Fruit fly (Drosophila melanogaster) whole organism, embryonic: ENCODE measurements around the gene CG8671.

Source experiments
- ATbp ChIP-seq: fragments of 200-800 bp; sonication (Bioruptor generic); optimal IDR thresholded peaks from 2 replicates; lab custom pipeline; 2017; ENCODE audit warnings: missing biosample characterization, mild to moderate bottlenecking, missing genetic modification characterization, missing genetic modification reagents
- Atf6 ChIP-seq: fragments of 200-800 bp; sonication (Bioruptor generic); IDR thresholded peaks from 2 replicates; pipeline ENCODE4 v1.3.6; 2022; ENCODE audit warnings: missing biosample characterization, missing genetic modification characterization
- Bgb ChIP-seq: fragments of 200-800 bp; sonication (Bioruptor generic); IDR thresholded peaks from 2 replicates; pipeline ENCODE4 v1.3.6; 2022; ENCODE audit warnings: missing biosample characterization, missing genetic modification characterization; ENCODE audit not compliant: partially characterized antibody
- CG10366 ChIP-seq: fragments of 200-800 bp; sonication (Bioruptor generic); IDR thresholded peaks from 2 replicates; pipeline ENCODE4 v1.3.6; 2022; ENCODE audit warnings: missing biosample characterization, missing genetic modification characterization
- CG10543 ChIP-seq: fragments of 200-800 bp; sonication (Bioruptor generic); optimal IDR thresholded peaks from 3 replicates; lab custom pipeline; 2017; ENCODE audit warnings: missing biosample characterization, mild to moderate bottlenecking, missing genetic modification characterization, moderate library complexity
- CG12071 ChIP-seq: fragments of 200-800 bp; sonication (Bioruptor generic); optimal IDR thresholded peaks from 3 replicates; lab custom pipeline; 2018; ENCODE audit warnings: missing biosample characterization, mild to moderate bottlenecking, missing genetic modification characterization
- CG12155 ChIP-seq: fragments of 200-800 bp; sonication (Bioruptor generic); optimal IDR thresholded peaks from 3 replicates; lab custom pipeline; 2016; ENCODE audit warnings: missing biosample characterization, missing genetic modification characterization
- CG13894 ChIP-seq: fragments of 200-800 bp; sonication (Bioruptor generic); optimal IDR thresholded peaks from 3 replicates; lab custom pipeline; 2018; ENCODE audit warnings: missing biosample characterization, mild to moderate bottlenecking, missing genetic modification characterization, moderate library complexity
- CG14667 ChIP-seq: fragments of 200-800 bp; sonication (Bioruptor generic); IDR thresholded peaks from 2 replicates; pipeline ENCODE4 v1.3.6; 2022; ENCODE audit warnings: missing biosample characterization, missing genetic modification characterization
- CG15011 ChIP-seq: fragments of 200-800 bp; sonication (Bioruptor generic); optimal IDR thresholded peaks from 3 replicates; lab custom pipeline; 2018; ENCODE audit warnings: missing biosample characterization, mild to moderate bottlenecking, missing genetic modification characterization
- CG16779 ChIP-seq: fragments of 200-800 bp; sonication (Bioruptor generic); IDR thresholded peaks from 2 replicates; pipeline ENCODE4 v1.3.6; 2022; ENCODE audit warnings: missing biosample characterization, missing genetic modification characterization
- CG17359 ChIP-seq: fragments of 200-800 bp; sonication (Bioruptor generic); optimal IDR thresholded peaks from 3 replicates; lab custom pipeline; 2018; ENCODE audit warnings: missing biosample characterization, mild to moderate bottlenecking, missing genetic modification characterization, moderate library complexity
- CG17829 ChIP-seq: fragments of 200-800 bp; optimal IDR thresholded peaks from 2 replicates; lab custom pipeline; 2019; ENCODE audit warnings: missing biosample characterization, mild to moderate bottlenecking, missing genetic modification characterization, moderate library complexity
- CG18262 ChIP-seq: fragments of 200-800 bp; optimal IDR thresholded peaks from 3 replicates; lab custom pipeline; 2019; ENCODE audit warnings: missing biosample characterization, mild to moderate bottlenecking, missing genetic modification characterization, moderate library complexity
- CG2678 ChIP-seq: fragments of 200-800 bp; sonication (Bioruptor generic); optimal IDR thresholded peaks from 3 replicates; lab custom pipeline; 2019; ENCODE audit warnings: missing biosample characterization, mild to moderate bottlenecking, missing genetic modification characterization, moderate library complexity
- CG3281 ChIP-seq: fragments of 200-800 bp; sonication (Bioruptor generic); optimal IDR thresholded peaks from 3 replicates; lab custom pipeline; 2017; ENCODE audit warnings: missing biosample characterization, mild to moderate bottlenecking, missing genetic modification characterization
- CG7786 ChIP-seq: fragments of 200-800 bp; sonication (Bioruptor generic); optimal IDR thresholded peaks from 2 replicates; lab custom pipeline; 2016; ENCODE audit warnings: missing biosample characterization, missing genetic modification characterization
- CG8281 ChIP-seq: fragments of 200-800 bp; sonication (Bioruptor generic); optimal IDR thresholded peaks from 2 replicates; lab custom pipeline; 2018; ENCODE audit warnings: missing biosample characterization, mild to moderate bottlenecking, missing genetic modification characterization, moderate library complexity
- CG8478 ChIP-seq: fragments of >200 bp; optimal IDR thresholded peaks from 2 replicates; lab custom pipeline; 2018
- CG8944 ChIP-seq: fragments of 200-800 bp; sonication (Bioruptor generic); optimal IDR thresholded peaks from 3 replicates; lab custom pipeline; 2016; ENCODE audit warnings: missing biosample characterization, missing genetic modification characterization
- CG9797 ChIP-seq: fragments of 200-800 bp; sonication (Bioruptor generic); optimal IDR thresholded peaks from 3 replicates; lab custom pipeline; 2018; ENCODE audit warnings: missing biosample characterization, mild to moderate bottlenecking, missing genetic modification characterization
- CG9876 ChIP-seq: fragments of 200-800 bp; sonication (Bioruptor generic); optimal IDR thresholded peaks from 2 replicates; lab custom pipeline; 2016; ENCODE audit warnings: missing biosample characterization, missing genetic modification characterization
- ERR ChIP-seq: fragments of 200-800 bp; sonication (Bioruptor generic); optimal IDR thresholded peaks from 2 replicates; lab custom pipeline; 2016; ENCODE audit warnings: missing biosample characterization, missing genetic modification characterization
- H15 ChIP-seq: fragments of 200-800 bp; sonication (Bioruptor generic); IDR thresholded peaks from 3 replicates; pipeline ENCODE4 v1.3.6; 2022; ENCODE audit warnings: missing biosample characterization, missing genetic modification characterization
- HHEX ChIP-seq: fragments of 200-800 bp; sonication (Bioruptor generic); optimal IDR thresholded peaks from 3 replicates; lab custom pipeline; 2017; ENCODE audit warnings: missing biosample characterization, mild to moderate bottlenecking, missing genetic modification characterization, missing genetic modification reagents
- HLHmδ ChIP-seq: fragments of 200-800 bp; sonication (Bioruptor generic); optimal IDR thresholded peaks from 2 replicates; lab custom pipeline; 2018; ENCODE audit warnings: missing biosample characterization, mild to moderate bottlenecking, missing genetic modification characterization, moderate library complexity
- Lhr ChIP-seq: fragments of 200-800 bp; sonication (Bioruptor generic); optimal IDR thresholded peaks from 3 replicates; lab custom pipeline; 2017; ENCODE audit warnings: mild to moderate bottlenecking, missing biosample characterization, missing genetic modification reagents, missing genetic modification characterization
- Meics ChIP-seq: fragments of 200-800 bp; sonication (Bioruptor generic); optimal IDR thresholded peaks from 2 replicates; lab custom pipeline; 2017; ENCODE audit warnings: missing biosample characterization, mild to moderate bottlenecking, missing genetic modification characterization
- al ChIP-seq: fragments of 200-800 bp; sonication (Bioruptor generic); IDR thresholded peaks from 2 replicates; pipeline ENCODE4 v1.3.6; 2022; ENCODE audit warnings: missing biosample characterization, missing genetic modification characterization
- ash1 ChIP-seq: fragments of 200-800 bp; sonication (Bioruptor generic); optimal IDR thresholded peaks from 2 replicates; lab custom pipeline; 2018; ENCODE audit warnings: missing biosample characterization, mild to moderate bottlenecking, missing genetic modification characterization
- chinmo ChIP-seq: fragments of 200-800 bp; sonication (Bioruptor generic); IDR thresholded peaks from 4 replicates; pipeline ENCODE4 v1.3.6; 2022; ENCODE audit warnings: missing biosample characterization, missing genetic modification characterization; ENCODE audit not compliant: partially characterized antibody
- crp ChIP-seq, 2 experiments: fragments of 200-800 bp; sonication (Bioruptor generic); optimal IDR thresholded peaks; 2 replicates in 1 of 2; 3 replicates in 1 of 2; lab custom pipeline; 2017; ENCODE audit warnings: missing biosample characterization in 2 of 2, missing genetic modification characterization in 2 of 2, mild to moderate bottlenecking in 1 of 2, moderate library complexity in 1 of 2
- dimm ChIP-seq: fragments of 200-800 bp; sonication (Bioruptor generic); IDR thresholded peaks from 2 replicates; pipeline ENCODE4 v1.3.6; 2022; ENCODE audit warnings: missing biosample characterization, missing genetic modification characterization
- exex ChIP-seq: fragments of 200-800 bp; sonication (Bioruptor generic); optimal IDR thresholded peaks from 4 replicates; lab custom pipeline; 2018; ENCODE audit warnings: missing biosample characterization, mild to moderate bottlenecking, missing genetic modification characterization, moderate library complexity
- ftz-f1 ChIP-seq: fragments of 200-800 bp; sonication (Bioruptor generic); optimal IDR thresholded peaks from 2 replicates; lab custom pipeline; 2016; ENCODE audit warnings: missing biosample characterization, missing genetic modification characterization
- fu2 ChIP-seq: fragments of 200-800 bp; sonication (Bioruptor generic); optimal IDR thresholded peaks from 2 replicates; lab custom pipeline; 2016; ENCODE audit warnings: missing biosample characterization, missing genetic modification characterization
- gce ChIP-seq: fragments of 200-800 bp; sonication (Bioruptor generic); IDR thresholded peaks from 3 replicates; pipeline ENCODE4 v1.3.6; 2022; ENCODE audit warnings: missing biosample characterization, missing genetic modification characterization
- jumu ChIP-seq: fragments of 200-800 bp; sonication (Bioruptor generic); optimal IDR thresholded peaks from 3 replicates; lab custom pipeline; 2016; ENCODE audit warnings: missing biosample characterization, missing genetic modification characterization
- ken ChIP-seq: fragments of 200-800 bp; sonication (Bioruptor generic); IDR thresholded peaks from 3 replicates; pipeline ENCODE4 v1.3.6; 2022; ENCODE audit warnings: missing biosample characterization, missing genetic modification characterization
- lov ChIP-seq, 2 experiments: fragments of 200-800 bp in 1 of 2; fragments of >200 bp in 1 of 2; sonication (Bioruptor generic) in 1 of 2; IDR thresholded peaks in 1 of 2; optimal IDR thresholded peaks in 1 of 2; 2 replicates in 1 of 2; 3 replicates in 1 of 2; pipeline versions ENCODE4 v1.3.6 to Lab custom; 2017 to 2022; ENCODE audit warnings: missing biosample characterization in 1 of 2, missing genetic modification characterization in 1 of 2
- luna ChIP-seq: fragments of 200-800 bp; sonication (Bioruptor generic); optimal IDR thresholded peaks from 2 replicates; lab custom pipeline; 2016; ENCODE audit warnings: missing biosample characterization, missing genetic modification characterization
- maf-S ChIP-seq: fragments of 200-800 bp; sonication (Bioruptor generic); optimal IDR thresholded peaks from 2 replicates; lab custom pipeline; 2016; ENCODE audit warnings: missing biosample characterization, missing genetic modification characterization
- nom ChIP-seq: fragments of 200-800 bp; sonication (Bioruptor generic); optimal IDR thresholded peaks from 2 replicates; lab custom pipeline; 2017; ENCODE audit warnings: missing biosample characterization, missing genetic modification characterization, mild to moderate bottlenecking, moderate library complexity, missing genetic modification reagents
- pfk ChIP-seq: fragments of 200-800 bp; sonication (Bioruptor generic); optimal IDR thresholded peaks from 2 replicates; lab custom pipeline; 2018; ENCODE audit warnings: missing biosample characterization, mild to moderate bottlenecking, missing genetic modification characterization, moderate library complexity
- ssp ChIP-seq: fragments of 200-800 bp; sonication (Bioruptor generic); IDR thresholded peaks from 2 replicates; pipeline ENCODE4 v1.3.6; 2022; ENCODE audit warnings: missing biosample characterization, missing genetic modification characterization
- unpg ChIP-seq: fragments of 200-800 bp; sonication (Bioruptor generic); optimal IDR thresholded peaks from 3 replicates; lab custom pipeline; 2018; ENCODE audit warnings: missing biosample characterization, mild to moderate bottlenecking, missing genetic modification characterization, moderate library complexity
- wor ChIP-seq: fragments of 200-800 bp; sonication (Bioruptor generic); IDR thresholded peaks from 2 replicates; pipeline ENCODE4 v1.3.6; 2022; ENCODE audit warnings: missing biosample characterization, missing genetic modification characterization
- zfh1 ChIP-seq: fragments of 200-800 bp; sonication (Bioruptor generic); IDR thresholded peaks from 3 replicates; pipeline ENCODE4 v1.3.6; 2022; ENCODE audit warnings: missing biosample characterization, missing genetic modification characterization
- zfh2 ChIP-seq: fragments of 200-800 bp; sonication (Bioruptor generic); optimal IDR thresholded peaks from 2 replicates; lab custom pipeline; 2016; ENCODE audit warnings: missing biosample characterization, missing genetic modification characterization

The CG8671 gene

DNA sequence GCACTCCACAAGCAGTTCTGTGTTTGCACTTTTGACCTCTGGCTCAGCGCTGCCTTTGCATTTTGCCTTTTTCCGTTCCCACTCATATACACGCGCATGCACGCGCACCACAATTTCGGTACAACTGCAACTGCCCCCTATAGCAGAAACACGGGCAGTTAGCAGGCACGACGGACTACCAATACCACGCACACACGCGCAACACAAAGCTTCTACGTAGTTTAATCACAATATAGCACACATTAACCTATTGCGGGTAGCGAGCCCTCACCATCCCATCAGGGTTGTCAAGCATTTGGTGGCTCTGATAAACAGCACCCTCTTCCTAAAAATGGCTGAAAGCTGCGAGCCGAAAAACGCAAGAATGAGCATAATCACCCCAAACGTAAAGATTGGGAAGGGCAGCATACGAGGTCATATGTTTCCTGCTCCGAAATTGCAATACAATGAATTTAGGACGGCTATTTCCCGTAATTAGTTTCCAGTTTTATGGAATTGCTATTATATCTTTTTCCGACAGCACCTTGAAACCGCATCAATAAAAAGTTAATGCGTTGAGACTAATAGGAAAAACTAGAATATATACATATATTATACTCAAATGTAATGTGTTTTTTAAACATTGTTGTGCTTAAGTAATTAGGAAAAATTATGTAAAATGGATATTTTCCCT lies 47.1 kb downstream of the CG8671 start, which contains the start of gene Mondo (continued):
- peak; percentile 16; the same call in 1 of the 2 replicates for TF ChIP-seq CG10366
- no peak for TF ChIP-seq H15
- TF ChIP-seq unpg (GFP tag; lab: Kevin White, UChicago), result peak; percentile 36
- peak; percentile 52 for TF ChIP-seq CG18262
- TF ChIP-seq luna (GFP tag; lab: Kevin White, UChicago), result no peak
- TF ChIP-seq al (GFP tag; lab: Robert Waterston, UW), result peak; percentile 36; the same call in 1 of the 2 replicates
- peak; percentile 10 for TF ChIP-seq CG9876 (GFP tag; lab: Kevin White, UChicago)
- peak; percentile 6 for TF ChIP-seq jumu (GFP tag; lab: Kevin White, UChicago)
- peak; percentile 36 for TF ChIP-seq ERR
- TF ChIP-seq CG15011 (GFP tag; lab: Kevin White, UChicago), result no peak
- no peak for TF ChIP-seq fu2
- no peak for TF ChIP-seq ATbp (GFP tag; lab: Kevin White, UChicago)
- TF ChIP-seq ftz-f1 (GFP tag; lab: Kevin White, UChicago), result peak; percentile 96
- TF ChIP-seq CG10543 (GFP tag; lab: Kevin White, UChicago), result peak; percentile 11
- TF ChIP-seq CG13894 (tag; lab: Kevin White, UChicago), result peak; percentile 47
- TF ChIP-seq CG8478, result no peak
- TF ChIP-seq Meics (GFP tag; lab: Kevin White, UChicago), result peak; percentile 42
- TF ChIP-seq CG8281, result no peak
- peak; percentile 94 for TF ChIP-seq ssp (GFP tag; lab: Robert Waterston, UW)
- TF ChIP-seq CG14667 (GFP tag; lab: Robert Waterston, UW), result no peak
- no peak for TF ChIP-seq CG7786
- 0 out of 2 replicates have a peak, but pooled peaks have one; percentile 5 for TF ChIP-seq CG16779 (GFP tag; lab: Robert Waterston, UW)
- TF ChIP-seq exex (tag; lab: Kevin White, UChicago), result peak; percentile 37
- no peak; the same call in 2 of the 3 replicates for TF ChIP-seq zfh1 (GFP tag; lab: Robert Waterston, UW)
- TF ChIP-seq CG12155 (GFP tag; lab: Kevin White, UChicago), result no peak
- peak; percentile 10 for TF ChIP-seq CG8944 (GFP tag; lab: Kevin White, UChicago)
- TF ChIP-seq Atf6 (GFP tag; lab: Robert Waterston, UW), result no peak
- no peak for TF ChIP-seq lov (optimal IDR thresholded peaks at IDR 0.05; lab: Kevin White, UChicago)
- no peak for TF ChIP-seq lov (GFP tag; IDR thresholded peaks at IDR 0.05; lab: Robert Waterston, UW)
- peak; percentile 69; the same call in 2 of the 4 replicates for TF ChIP-seq chinmo (GFP tag; lab: Robert Waterston, UW)
- TF ChIP-seq HLHmδ, result no peak
- TF ChIP-seq Bgb (GFP tag; lab: Robert Waterston, UW), result peak; percentile 30; the same call in 1 of the 2 replicates
- no peak for TF ChIP-seq dimm
- peak; percentile 18 for TF ChIP-seq CG9797
- no peak for TF ChIP-seq maf-S (GFP tag; lab: Kevin White, UChicago)
- TF ChIP-seq nom (GFP tag; lab: Kevin White, UChicago), result no peak
- peak; percentile 34 for TF ChIP-seq zfh2
- TF ChIP-seq pfk, result no peak
- TF ChIP-seq wor (GFP tag; lab: Robert Waterston, UW), result peak; percentile 21; the same call in 1 of the 2 replicates
- TF ChIP-seq CG2678 (tag; lab: Kevin White, UChicago), result no peak
- TF ChIP-seq CG17829 (tag; lab: Kevin White, UChicago), result peak; percentile 6
- no peak; the same call in 2 of the 3 replicates for TF ChIP-seq gce (GFP tag; lab: Robert Waterston, UW)
- TF ChIP-seq ken (GFP tag; lab: Robert Waterston, UW), result no peak
- TF ChIP-seq crp (GFP tag; optimal IDR thresholded peaks at IDR 0.05; lab: Kevin White, UChicago), result peak in 1 of 2 experiments; percentile 58
- TF ChIP-seq HHEX (GFP tag; lab: Kevin White, UChicago), result no peak
- TF ChIP-seq CG3281, result no peak
- TF ChIP-seq Lhr (GFP tag; lab: Kevin White, UChicago), result peak; percentile 39
- TF ChIP-seq CG17359 (tag; lab: Kevin White, UChicago), result peak; percentile 28
- TF ChIP-seq CG12071, result no peak
- TF ChIP-seq ash1, result peak; percentile 0
